Worm (Caenorhabditis elegans): Measurements from ENCODE around the gene F11C1.10.

- no peak for TF ChIP-seq ztf-11 (tag; optimal IDR thresholded peaks at IDR 0.05)
- TF ChIP-seq unc-62 (GFP tag; optimal IDR thresholded peaks at IDR 0.05): no peak
- no peak for TF ChIP-seq lin-13 (GFP tag; optimal IDR thresholded peaks at IDR 0.05)
These were observed 5.8 kb downstream of the F11C1.10 start for ce11 chrX:12982725-12983124.

All from whole organism, L1 larva.